Worm (Caenorhabditis elegans) whole organism, L3 larva: ENCODE results near the gene fbxb-95.

Experiments
- ZK546.5 ChIP-seq: sonication (generic microtip); optimal IDR thresholded peaks from 2 replicates; lab custom pipeline; 2017; ENCODE audit warnings: missing biosample characterization, missing genetic modification characterization
- ceh-9 ChIP-seq: sonication (generic microtip); optimal IDR thresholded peaks from 2 replicates; lab custom pipeline; 2018; ENCODE audit warnings: missing biosample characterization, missing genetic modification characterization
- egl-27 ChIP-seq: sonication (generic microtip); optimal IDR thresholded peaks from 4 replicates; lab custom pipeline; 2017; ENCODE audit warnings: missing biosample characterization, missing genetic modification reagents, missing genetic modification characterization
- egl-5 ChIP-seq: fragments of 150-350 bp; optimal IDR thresholded peaks from 2 replicates; lab custom pipeline; 2017; ENCODE audit warnings: missing biosample characterization, missing genetic modification reagents, missing genetic modification characterization, inconsistent platforms
- elt-2 ChIP-seq: sonication (generic microtip); optimal IDR thresholded peaks from 2 replicates; lab custom pipeline; 2016; ENCODE audit warnings: missing genetic modification reagents, mild to moderate bottlenecking, missing genetic modification characterization, missing compliant biosample characterization
- nhr-12 ChIP-seq: fragments of 150-350 bp; optimal IDR thresholded peaks from 2 replicates; lab custom pipeline; 2014; ENCODE audit warnings: missing biosample characterization, missing genetic modification characterization
- nhr-67 ChIP-seq: fragments of 150-350 bp; optimal IDR thresholded peaks from 2 replicates; lab custom pipeline; 2014; ENCODE audit warnings: missing biosample characterization, missing genetic modification characterization
- pha-4 ChIP-seq: fragments of 150-350 bp; optimal IDR thresholded peaks from 2 replicates; lab custom pipeline; 2014; ENCODE audit warnings: missing biosample characterization, missing genetic modification reagents, missing genetic modification characterization

fbxb-95 gene

DNA sequence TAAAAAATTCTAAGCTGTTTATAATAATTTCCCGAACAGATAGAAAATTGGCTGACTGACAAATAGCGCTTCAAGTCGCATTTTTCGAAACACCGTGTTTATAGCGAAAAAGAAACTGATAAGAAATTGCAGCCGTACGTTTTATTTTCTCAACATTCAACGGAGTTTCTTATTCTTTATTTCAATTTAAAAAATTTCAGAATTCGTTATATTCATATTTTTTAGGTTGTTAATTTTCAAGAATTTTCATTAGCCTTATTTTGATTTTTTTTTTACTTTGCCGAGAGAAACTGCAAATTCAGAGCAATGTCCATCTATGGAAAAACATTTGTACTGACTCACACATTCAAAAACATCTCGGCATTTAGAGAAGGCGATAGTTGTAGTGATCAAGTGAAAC lies 43.7 kb downstream of the fbxb-95 start, which contains the start of gene C46F9.6:
Gene C46F9.6, plus strand, starts transcription at position 301 of the 400 bp plus-strand sequence.
- TF ChIP-seq elt-2 (tag; lab: Kevin White, UChicago) (peak; percentile 19), pha-4 (no peak)

DNA sequence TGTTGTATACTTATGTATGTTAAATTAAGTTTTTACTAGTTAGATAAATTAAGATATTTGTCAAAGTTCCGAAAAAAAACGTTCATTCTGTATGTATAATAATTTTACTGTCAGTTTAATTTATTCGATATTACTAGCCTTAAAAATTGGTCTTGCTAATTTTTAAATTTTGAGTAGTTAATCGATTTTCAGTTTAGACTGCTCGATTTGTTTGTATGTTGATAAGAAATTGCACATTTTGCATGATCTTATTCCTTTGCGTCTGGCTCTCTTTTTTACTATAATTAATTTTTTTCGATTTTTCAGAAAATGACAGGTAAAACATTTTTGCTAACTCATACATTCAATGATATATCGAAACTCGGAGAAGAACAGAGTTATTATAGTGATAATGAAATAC lies 45.7 kb downstream of the fbxb-95 start, which contains the start of gene math-24:
Gene math-24, plus strand, starts transcription at position 301 of the 400 bp plus-strand sequence.
- no peak for TF ChIP-seq elt-2 (tag; lab: Kevin White, UChicago)
- no peak for TF ChIP-seq ceh-9 (tag; lab: Kevin White, UChicago)
- no peak for TF ChIP-seq egl-5 (tag; lab: Kevin White, UChicago)
- no peak for TF ChIP-seq ZK546.5 (tag; lab: Kevin White, UChicago)
- no peak for TF ChIP-seq egl-27 (tag; lab: Kevin White, UChicago)
- TF ChIP-seq nhr-12: no peak

DNA sequence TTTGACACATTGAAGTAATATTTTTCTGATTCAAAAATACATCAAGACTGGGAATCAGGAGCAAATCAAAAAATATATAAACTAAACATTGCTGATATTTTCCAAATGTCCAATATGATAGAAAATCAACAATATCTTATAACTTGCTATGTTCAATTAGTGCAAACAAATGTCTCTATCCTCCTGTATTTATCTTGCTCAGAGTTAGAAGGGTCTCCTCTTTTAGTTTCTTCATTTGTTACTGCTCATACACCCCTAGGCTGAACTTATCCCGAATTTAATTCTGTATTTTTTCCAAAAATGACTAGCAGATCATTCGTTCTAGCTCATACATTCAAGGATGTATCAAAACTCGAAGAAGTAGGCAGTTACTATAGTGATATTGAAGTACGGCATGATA lies 47.8 kb downstream of the fbxb-95 start, which contains the start of gene math-23:
Gene math-23, plus strand, starts transcription at position 301 of the 400 bp plus-strand sequence.
- TF ChIP-seq nhr-67: no peak
